Fruit fly (Drosophila melanogaster): ENCODE data around the gene Diap1.

The Diap1 gene

dm6 chr3L:16054095-16054494 is 3.3 kb upstream of the Diap1 start (continued):
- no peak for TF ChIP-seq CG15696 (tag; optimal IDR thresholded peaks at IDR 0.05)
- TF ChIP-seq exex (tag; optimal IDR thresholded peaks at IDR 0.05): no peak
- TF ChIP-seq zen (tag; optimal IDR thresholded peaks at IDR 0.05): no peak
- no peak for TF ChIP-seq CG7357 (GFP tag; IDR thresholded peaks at IDR 0.05)
- no peak for TF ChIP-seq gcm2 (GFP tag; optimal IDR thresholded peaks at IDR 0.05)
- no peak for TF ChIP-seq Mad (GFP tag; optimal IDR thresholded peaks at IDR 0.05)
- TF ChIP-seq CG30431 (GFP tag; optimal IDR thresholded peaks at IDR 0.05): no peak
- no peak for TF ChIP-seq HmgZ (tag; optimal IDR thresholded peaks at IDR 0.05)
- no peak for TF ChIP-seq CG16863 (GFP tag; optimal IDR thresholded peaks at IDR 0.05)
- TF ChIP-seq Abd-B (GFP tag; optimal IDR thresholded peaks at IDR 0.05): peak; percentile 13
- no peak for TF ChIP-seq Nf-YB (GFP tag; optimal IDR thresholded peaks at IDR 0.05)
- TF ChIP-seq sqz (GFP tag; optimal IDR thresholded peaks at IDR 0.05): no peak
- peak; percentile 45 for TF ChIP-seq BtbVII (GFP tag; optimal IDR thresholded peaks at IDR 0.05)
- no peak for TF ChIP-seq wek (GFP tag; optimal IDR thresholded peaks at IDR 0.05)
- TF ChIP-seq pros (GFP tag; optimal IDR thresholded peaks at IDR 0.05): no peak
- peak; percentile 57 for TF ChIP-seq CG17829 (tag; optimal IDR thresholded peaks at IDR 0.05)
- TF ChIP-seq CG4424 (GFP tag; optimal IDR thresholded peaks at IDR 0.05): peak; percentile 50
- TF ChIP-seq chm (GFP tag; IDR thresholded peaks at IDR 0.05): no peak
- TF ChIP-seq vvl (GFP tag; IDR thresholded peaks at IDR 0.05): peak; percentile 22; the same call in 1 of the 2 replicates
- no peak for TF ChIP-seq NK7.1 (GFP tag; optimal IDR thresholded peaks at IDR 0.05)
- no peak for TF ChIP-seq CG4730 (GFP tag; IDR thresholded peaks at IDR 0.05)
- no peak for TF ChIP-seq CG10959 (GFP tag; IDR thresholded peaks at IDR 0.05)
- no peak for TF ChIP-seq CG4854 (GFP tag; optimal IDR thresholded peaks at IDR 0.05)
- TF ChIP-seq CG10543 (GFP tag; optimal IDR thresholded peaks at IDR 0.05): no peak
- no peak for TF ChIP-seq Trl (optimal IDR thresholded peaks at IDR 0.05)
- no peak for TF ChIP-seq Trl (GFP tag; optimal IDR thresholded peaks at IDR 0.05)
- no peak for TF ChIP-seq CG4328 (GFP tag; optimal IDR thresholded peaks at IDR 0.05)
- 0 out of 3 replicates have a peak, but pooled peaks have one; percentile 39 for TF ChIP-seq Mrtf (GFP tag; IDR thresholded peaks at IDR 0.05)
- no peak for TF ChIP-seq her (GFP tag; optimal IDR thresholded peaks at IDR 0.05)
- TF ChIP-seq wdn (GFP tag; IDR thresholded peaks at IDR 0.05): no peak
- peak; percentile 34 for TF ChIP-seq CG1529 (GFP tag; optimal IDR thresholded peaks at IDR 0.05)
- TF ChIP-seq cas (GFP tag; IDR thresholded peaks at IDR 0.05): no peak
- TF ChIP-seq CG13296 (GFP tag; optimal IDR thresholded peaks at IDR 0.05): no peak
- TF ChIP-seq CG6254 (GFP tag; optimal IDR thresholded peaks at IDR 0.05): peak; percentile 25
- TF ChIP-seq CG10366 (GFP tag; IDR thresholded peaks at IDR 0.05): peak; percentile 17; the same call in 1 of the 2 replicates
- no peak for TF ChIP-seq CG14050 (GFP tag; IDR thresholded peaks at IDR 0.05)
- no peak for TF ChIP-seq pan (optimal IDR thresholded peaks at IDR 0.05)
- peak in 1 of 2 experiments; percentile 71 for TF ChIP-seq pan (GFP tag; optimal IDR thresholded peaks at IDR 0.05 in 1 of 2, IDR thresholded peaks at IDR 0.05 in 1 of 2)
- TF ChIP-seq CG7786 (GFP tag; optimal IDR thresholded peaks at IDR 0.05): no peak
- TF ChIP-seq dmrt99B (tag; optimal IDR thresholded peaks at IDR 0.05): peak; percentile 80
- TF ChIP-seq sob (GFP tag; IDR thresholded peaks at IDR 0.05): no peak
- TF ChIP-seq ranshi (GFP tag; IDR thresholded peaks at IDR 0.05): no peak
- no peak for TF ChIP-seq Bdp1 (GFP tag; optimal IDR thresholded peaks at IDR 0.05)
- peak; percentile 30 for TF ChIP-seq tin (GFP tag; optimal IDR thresholded peaks at IDR 0.05)
- no peak for TF ChIP-seq CG18476 (GFP tag; optimal IDR thresholded peaks at IDR 0.05)
- TF ChIP-seq CG12299 (tag; optimal IDR thresholded peaks at IDR 0.05): no peak
- no peak for TF ChIP-seq Hmx (GFP tag; optimal IDR thresholded peaks at IDR 0.05)
- TF ChIP-seq gsb-n (tag; optimal IDR thresholded peaks at IDR 0.05): no peak
- no peak for TF ChIP-seq unc-4 (GFP tag; IDR thresholded peaks at IDR 0.05; ENCODE audit: partially characterized antibody)
- TF ChIP-seq Doc3 (GFP tag; IDR thresholded peaks at IDR 0.05; ENCODE audit: partially characterized antibody): no peak
- TF ChIP-seq lab (GFP tag; optimal IDR thresholded peaks at IDR 0.05): peak; percentile 45
- no peak for TF ChIP-seq disco-r (GFP tag; optimal IDR thresholded peaks at IDR 0.05)
